Worm (Caenorhabditis elegans) whole organism, L1 larva: ENCODE results near the gene C18C4.7.

Source experiments
- ama-1 ChIP-seq: fragments of 150-350 bp; optimal IDR thresholded peaks from 2 replicates; lab custom pipeline; 2014
- ets-5 ChIP-seq: fragments of 200-800 bp; sonication (Bioruptor generic); IDR thresholded peaks from 2 replicates; pipeline ENCODE4 v1.3.6; 2022; ENCODE audit warnings: missing genetic modification characterization, missing compliant biosample characterization
- hlh-4 ChIP-seq: sonication (generic microtip); optimal IDR thresholded peaks from 2 replicates; lab custom pipeline; 2016; ENCODE audit warnings: mild to moderate bottlenecking, missing genetic modification characterization, missing compliant biosample characterization
- lin-35 ChIP-seq, 2 experiments: fragments of 150-350 bp; optimal IDR thresholded peaks; 2 replicates each; lab custom pipeline; 2014; ENCODE audit warnings: missing biosample characterization in 2 of 2, missing genetic modification characterization in 2 of 2, missing genetic modification reagents in 2 of 2
- nhr-47 ChIP-seq: sonication (generic microtip); optimal IDR thresholded peaks from 2 replicates; lab custom pipeline; 2016; ENCODE audit warnings: mild to moderate bottlenecking, missing genetic modification characterization, moderate library complexity, missing compliant biosample characterization

Gene C18C4.7

ce11 chrV:5504295-5504694 lies 62.7 kb downstream of the C18C4.7 start:
- TF ChIP-seq ets-5 (0 out of 2 replicates have a peak, but pooled peaks have one; percentile 41), hlh-4 (tag; lab: Kevin White, UChicago) (no peak)

- TF ChIP-seq lin-35 (GFP tag; optimal IDR thresholded peaks at IDR 0.05; lab: Kevin White, UChicago), result peak in 1 of 2 experiments; percentile 5
- peak; percentile 38 for TF ChIP-seq ama-1 (lab: Kevin White, UChicago)
- no peak for TF ChIP-seq nhr-47
These were observed 64.3 kb downstream of the C18C4.7 start for ce11 chrV:5502701-5503100.
